Fruit fly (Drosophila melanogaster): ENCODE measurements around the gene PpD3.
A peak's percentile ranks its signal among the peaks of the same experiment; 100 is the strongest.

Gene PpD3

dm6 chr3R:9767620-9768592 is 20.2 kb downstream of the PpD3 start, which contains the start of gene Naa80 (continued):
- no peak for TF ChIP-seq gt (GFP tag; IDR thresholded peaks at IDR 0.05)
- peak; percentile 54 for TF ChIP-seq CG13287 (GFP tag; IDR thresholded peaks at IDR 0.05; ENCODE audit: partially characterized antibody)
- peak; percentile 85 for TF ChIP-seq sens (GFP tag)
- TF ChIP-seq CG43689 (GFP tag; IDR thresholded peaks at IDR 0.05): no peak
- TF ChIP-seq Blimp-1 (GFP tag; optimal IDR thresholded peaks at IDR 0.05): no peak
- TF ChIP-seq Gsc (GFP tag; IDR thresholded peaks at IDR 0.05): no peak
- no peak for TF ChIP-seq z (GFP tag; IDR thresholded peaks at IDR 0.05)
- peak; percentile 35; the same call in 1 of the 2 replicates for TF ChIP-seq CG14441 (GFP tag; IDR thresholded peaks at IDR 0.05)
- TF ChIP-seq CG12104 (GFP tag; optimal IDR thresholded peaks at IDR 0.05): peak; percentile 36
- peak; percentile 52 for TF ChIP-seq sd (tag; optimal IDR thresholded peaks at IDR 0.05)
- TF ChIP-seq TFAM (GFP tag; optimal IDR thresholded peaks at IDR 0.05): no peak
- peak; percentile 28 for TF ChIP-seq mirr (GFP tag; optimal IDR thresholded peaks at IDR 0.05)
- peak; percentile 80 for TF ChIP-seq CG34422 (GFP tag; IDR thresholded peaks at IDR 0.05)
- peak; percentile 71 for TF ChIP-seq nom (GFP tag; optimal IDR thresholded peaks at IDR 0.05)
- TF ChIP-seq Max (GFP tag; optimal IDR thresholded peaks at IDR 0.05): peak; percentile 57
- no peak for TF ChIP-seq CG5180 (GFP tag; optimal IDR thresholded peaks at IDR 0.05)
- TF ChIP-seq Bteb2 (GFP tag; optimal IDR thresholded peaks at IDR 0.05): peak; percentile 50
- TF ChIP-seq BtbVII (GFP tag; optimal IDR thresholded peaks at IDR 0.05): peak; percentile 4
- peak; percentile 67 for TF ChIP-seq Adf1 (GFP tag; IDR thresholded peaks at IDR 0.05)
- peak; percentile 9 for TF ChIP-seq CG13775 (GFP tag; optimal IDR thresholded peaks at IDR 0.05)
- TF ChIP-seq schlank (tag; optimal IDR thresholded peaks at IDR 0.05): no peak
- no peak for TF ChIP-seq gcm (GFP tag; optimal IDR thresholded peaks at IDR 0.05)
- peak; percentile 37; the same call in 1 of the 3 replicates for TF ChIP-seq Aef1 (GFP tag; IDR thresholded peaks at IDR 0.05)
- no peak for TF ChIP-seq Vsx1 (GFP tag; optimal IDR thresholded peaks at IDR 0.05)
- peak; percentile 76 for TF ChIP-seq pho (GFP tag; optimal IDR thresholded peaks at IDR 0.05)
- peak; percentile 54; the same call in 1 of the 2 replicates for TF ChIP-seq ranshi (GFP tag; IDR thresholded peaks at IDR 0.05)
- peak; percentile 58 for TF ChIP-seq HLH3B (GFP tag; IDR thresholded peaks at IDR 0.05)
- 0 out of 2 replicates have a peak, but pooled peaks have one; percentile 25 for TF ChIP-seq CG32767 (GFP tag; IDR thresholded peaks at IDR 0.05)
- peak; percentile 21 for TF ChIP-seq CG5245 (GFP tag; optimal IDR thresholded peaks at IDR 0.05)
- peak; percentile 48; the same call in 1 of the 2 replicates for TF ChIP-seq tna (GFP tag; IDR thresholded peaks at IDR 0.05; ENCODE audit: partially characterized antibody)
- TF ChIP-seq gcm2 (GFP tag; optimal IDR thresholded peaks at IDR 0.05): no peak
- TF ChIP-seq disco-r (GFP tag; optimal IDR thresholded peaks at IDR 0.05): peak; percentile 7
- TF ChIP-seq Meics (GFP tag; optimal IDR thresholded peaks at IDR 0.05): peak; percentile 57
- peak; percentile 69 for TF ChIP-seq Dad (GFP tag; optimal IDR thresholded peaks at IDR 0.05)
- TF ChIP-seq E2f2 (GFP tag; IDR thresholded peaks at IDR 0.05): peak; percentile 84
- peak; percentile 53 for TF ChIP-seq CG15696 (tag; optimal IDR thresholded peaks at IDR 0.05)
- TF ChIP-seq bigmax (GFP tag; optimal IDR thresholded peaks at IDR 0.05): peak; percentile 40
- TF ChIP-seq CG18262 (tag; optimal IDR thresholded peaks at IDR 0.05): peak; percentile 11
- TF ChIP-seq CG4730 (GFP tag; IDR thresholded peaks at IDR 0.05): no peak
- TF ChIP-seq sna (GFP tag; IDR thresholded peaks at IDR 0.05; ENCODE audit: partially characterized antibody): no peak
- TF ChIP-seq CG12391 (tag; optimal IDR thresholded peaks at IDR 0.05): peak; percentile 38
- no peak for TF ChIP-seq wek (GFP tag; optimal IDR thresholded peaks at IDR 0.05)
- no peak for TF ChIP-seq Ada2b (GFP tag; IDR thresholded peaks at IDR 0.05)
- peak; percentile 65 for TF ChIP-seq CG18011 (GFP tag; optimal IDR thresholded peaks at IDR 0.05)
- no peak for TF ChIP-seq Elba2 (GFP tag; optimal IDR thresholded peaks at IDR 0.05)
- peak; percentile 61 for TF ChIP-seq al (GFP tag; IDR thresholded peaks at IDR 0.05)
- no peak for TF ChIP-seq CG6254 (GFP tag; optimal IDR thresholded peaks at IDR 0.05)
- TF ChIP-seq Nf-YB (GFP tag; optimal IDR thresholded peaks at IDR 0.05): no peak

Data from whole organism, embryonic.